Fruit fly (Drosophila melanogaster) whole organism, embryonic: ENCODE measurements around the gene SPH93.

Source experiments
- ATbp ChIP-seq: fragments of 200-800 bp; sonication (Bioruptor generic); optimal IDR thresholded peaks from 2 replicates; lab custom pipeline; 2017; ENCODE audit warnings: missing biosample characterization, mild to moderate bottlenecking, missing genetic modification characterization, missing genetic modification reagents
- C15 ChIP-seq: fragments of 200-800 bp; sonication (Bioruptor generic); IDR thresholded peaks from 3 replicates; pipeline ENCODE4 v1.3.6; 2022; ENCODE audit warnings: missing biosample characterization, missing genetic modification characterization
- CG10209 ChIP-seq: fragments of 200-800 bp; sonication (Bioruptor generic); optimal IDR thresholded peaks from 3 replicates; lab custom pipeline; 2017; ENCODE audit warnings: missing biosample characterization, mild to moderate bottlenecking, missing genetic modification characterization, missing genetic modification reagents
- CG11560 ChIP-seq: fragments of 200-800 bp; sonication (Bioruptor generic); IDR thresholded peaks from 3 replicates; pipeline ENCODE4 v1.3.6; 2022; ENCODE audit warnings: missing biosample characterization, missing genetic modification characterization
- CG12071 ChIP-seq: fragments of 200-800 bp; sonication (Bioruptor generic); optimal IDR thresholded peaks from 3 replicates; lab custom pipeline; 2018; ENCODE audit warnings: missing biosample characterization, mild to moderate bottlenecking, missing genetic modification characterization
- CG12769 ChIP-seq: fragments of 200-800 bp; sonication (Bioruptor generic); optimal IDR thresholded peaks from 2 replicates; lab custom pipeline; 2019; ENCODE audit warnings: missing biosample characterization, mild to moderate bottlenecking, missing genetic modification characterization, moderate library complexity
- CG13296 ChIP-seq: fragments of 200-800 bp; sonication (Bioruptor generic); optimal IDR thresholded peaks from 3 replicates; lab custom pipeline; 2018; ENCODE audit warnings: missing biosample characterization, mild to moderate bottlenecking, missing genetic modification characterization
- CG13424 ChIP-seq: fragments of 200-800 bp; sonication (Bioruptor generic); optimal IDR thresholded peaks from 2 replicates; lab custom pipeline; 2019; ENCODE audit warnings: missing biosample characterization, mild to moderate bottlenecking, missing genetic modification characterization, moderate library complexity
- CG13894 ChIP-seq: fragments of 200-800 bp; sonication (Bioruptor generic); optimal IDR thresholded peaks from 3 replicates; lab custom pipeline; 2018; ENCODE audit warnings: missing biosample characterization, mild to moderate bottlenecking, missing genetic modification characterization, moderate library complexity
- CG14441 ChIP-seq: fragments of 200-800 bp; sonication (Bioruptor generic); IDR thresholded peaks from 2 replicates; pipeline ENCODE4 v1.3.6; 2022; ENCODE audit warnings: missing biosample characterization, missing genetic modification characterization
- CG15514 ChIP-seq: fragments of 200-800 bp; sonication (Bioruptor generic); optimal IDR thresholded peaks from 3 replicates; lab custom pipeline; 2017; ENCODE audit warnings: missing biosample characterization, missing genetic modification characterization, mild to moderate bottlenecking, moderate library complexity, missing genetic modification reagents
- CG18476 ChIP-seq: fragments of 200-800 bp; sonication (Bioruptor generic); optimal IDR thresholded peaks from 2 replicates; lab custom pipeline; 2016; ENCODE audit warnings: missing biosample characterization, mild to moderate bottlenecking, missing genetic modification characterization
- CG2116 ChIP-seq: fragments of 200-800 bp; sonication (Bioruptor generic); optimal IDR thresholded peaks from 3 replicates; lab custom pipeline; 2018; ENCODE audit warnings: missing biosample characterization, mild to moderate bottlenecking, missing genetic modification characterization
- CG2199 ChIP-seq: fragments of 200-800 bp; sonication (Bioruptor generic); IDR thresholded peaks from 3 replicates; pipeline ENCODE4 v1.3.6; 2022; ENCODE audit warnings: missing biosample characterization, missing genetic modification characterization
- CG32532 ChIP-seq: fragments of 200-800 bp; sonication (Bioruptor generic); IDR thresholded peaks from 2 replicates; pipeline ENCODE4 v1.3.6; 2022; ENCODE audit warnings: missing biosample characterization, missing genetic modification characterization
- CG34376 ChIP-seq: fragments of 200-800 bp; sonication (Bioruptor generic); optimal IDR thresholded peaks from 2 replicates; lab custom pipeline; 2018; ENCODE audit warnings: missing biosample characterization, mild to moderate bottlenecking, missing genetic modification characterization
- CG3726 ChIP-seq: fragments of 200-800 bp; sonication (Bioruptor generic); IDR thresholded peaks from 3 replicates; pipeline ENCODE4, ENCODE4 v1.3.6; 2022; ENCODE audit warnings: missing biosample characterization, missing genetic modification characterization
- CG3847 ChIP-seq: fragments of 200-800 bp; sonication (Bioruptor generic); IDR thresholded peaks from 2 replicates; pipeline ENCODE4 v1.3.6; 2022; ENCODE audit warnings: missing biosample characterization, missing genetic modification characterization
- CG8290 ChIP-seq, 3 experiments: fragments of 200-800 bp; sonication (Bioruptor generic); optimal IDR thresholded peaks; 2 replicates each; lab custom pipeline; 2016 to 2019; ENCODE audit warnings: missing biosample characterization in 3 of 3, missing genetic modification characterization in 3 of 3, mild to moderate bottlenecking in 2 of 3, moderate library complexity in 1 of 3
- CG9215 ChIP-seq: fragments of 200-800 bp; sonication (Bioruptor generic); IDR thresholded peaks from 2 replicates; pipeline ENCODE4 v1.3.6; 2022; ENCODE audit warnings: missing biosample characterization, missing genetic modification characterization
- CTCF ChIP-seq: fragments of 200-800 bp; sonication (Bioruptor generic); optimal IDR thresholded peaks from 2 replicates; lab custom pipeline; 2017; ENCODE audit warnings: missing biosample characterization, mild to moderate bottlenecking, missing genetic modification characterization, moderate library complexity
- Dbx ChIP-seq: fragments of 200-800 bp; sonication (Bioruptor generic); IDR thresholded peaks from 3 replicates; pipeline ENCODE4 v1.3.6; 2022; ENCODE audit warnings: missing biosample characterization, missing genetic modification characterization
- ERR ChIP-seq: fragments of 200-800 bp; sonication (Bioruptor generic); optimal IDR thresholded peaks from 2 replicates; lab custom pipeline; 2016; ENCODE audit warnings: missing biosample characterization, missing genetic modification characterization
- Fer1 ChIP-seq: fragments of 200-800 bp; sonication (Bioruptor generic); optimal IDR thresholded peaks from 2 replicates; lab custom pipeline; 2017; ENCODE audit warnings: missing biosample characterization, mild to moderate bottlenecking, missing genetic modification characterization
- HHEX ChIP-seq: fragments of 200-800 bp; sonication (Bioruptor generic); optimal IDR thresholded peaks from 3 replicates; lab custom pipeline; 2017; ENCODE audit warnings: missing biosample characterization, mild to moderate bottlenecking, missing genetic modification characterization, missing genetic modification reagents
- HLH3B ChIP-seq: fragments of 200-800 bp; sonication (Bioruptor generic); IDR thresholded peaks from 2 replicates; pipeline ENCODE4 v1.3.6; 2022; ENCODE audit warnings: missing biosample characterization, missing genetic modification characterization
- HLH54F ChIP-seq: fragments of 200-800 bp; sonication (Bioruptor generic); optimal IDR thresholded peaks from 3 replicates; lab custom pipeline; 2016; ENCODE audit warnings: missing biosample characterization, missing genetic modification characterization
- Hmr ChIP-seq: fragments of 200-800 bp; sonication (Bioruptor generic); optimal IDR thresholded peaks from 3 replicates; lab custom pipeline; 2017; ENCODE audit warnings: mild to moderate bottlenecking, missing biosample characterization, missing genetic modification reagents, missing genetic modification characterization
- Lhr ChIP-seq: fragments of 200-800 bp; sonication (Bioruptor generic); optimal IDR thresholded peaks from 3 replicates; lab custom pipeline; 2017; ENCODE audit warnings: mild to moderate bottlenecking, missing biosample characterization, missing genetic modification reagents, missing genetic modification characterization
- MTF-1 ChIP-seq: fragments of 200-800 bp; sonication (Bioruptor generic); optimal IDR thresholded peaks from 2 replicates; lab custom pipeline; 2018; ENCODE audit warnings: missing biosample characterization, mild to moderate bottlenecking, missing genetic modification characterization, borderline replicate concordance
- Med ChIP-seq: fragments of 200-800 bp; sonication (Bioruptor generic); peaks from one replicate; lab custom pipeline; 2016; ENCODE audit warnings: missing biosample characterization, missing genetic modification characterization, mild to moderate bottlenecking, inconsistent platforms, moderate library complexity
- NFAT ChIP-seq: fragments of 200-800 bp; sonication (Bioruptor generic); IDR thresholded peaks from 2 replicates; pipeline ENCODE4 v1.3.6; 2022; ENCODE audit warnings: missing biosample characterization, missing genetic modification characterization
- PHDP ChIP-seq: fragments of 200-800 bp; sonication (Bioruptor generic); optimal IDR thresholded peaks from 3 replicates; lab custom pipeline; 2018; ENCODE audit warnings: missing biosample characterization, mild to moderate bottlenecking, missing genetic modification characterization, moderate library complexity
- Rfx ChIP-seq: fragments of 200-800 bp; sonication (Bioruptor generic); IDR thresholded peaks from 2 replicates; pipeline ENCODE4 v1.3.6; 2022; ENCODE audit warnings: missing biosample characterization, missing genetic modification characterization
- ase ChIP-seq: fragments of 200-800 bp; sonication (Bioruptor generic); IDR thresholded peaks from 3 replicates; pipeline ENCODE4 v1.3.6; 2022; ENCODE audit warnings: missing biosample characterization, missing genetic modification characterization
- bab2 ChIP-seq: fragments of 200-800 bp; sonication (Bioruptor generic); optimal IDR thresholded peaks from 2 replicates; lab custom pipeline; 2016; ENCODE audit warnings: missing biosample characterization, missing genetic modification characterization
- caup ChIP-seq: fragments of 200-800 bp; sonication (Bioruptor generic); optimal IDR thresholded peaks from 3 replicates; lab custom pipeline; 2017; ENCODE audit warnings: missing biosample characterization, mild to moderate bottlenecking, missing genetic modification characterization, moderate library complexity; ENCODE audit not compliant: severe bottlenecking
- chinmo ChIP-seq: fragments of 200-800 bp; sonication (Bioruptor generic); IDR thresholded peaks from 4 replicates; pipeline ENCODE4 v1.3.6; 2022; ENCODE audit warnings: missing biosample characterization, missing genetic modification characterization; ENCODE audit not compliant: partially characterized antibody
- ci ChIP-seq: fragments of 200-800 bp; sonication (Bioruptor generic); IDR thresholded peaks from 3 replicates; pipeline ENCODE4 v1.3.6; 2022; ENCODE audit warnings: missing biosample characterization, missing genetic modification characterization
- crol ChIP-seq: fragments of 200-800 bp; sonication (Bioruptor generic); IDR thresholded peaks from 2 replicates; pipeline ENCODE4 v1.3.6; 2022; ENCODE audit warnings: missing biosample characterization, missing genetic modification characterization
- dmrt11E ChIP-seq: fragments of 200-800 bp; sonication (Bioruptor generic); optimal IDR thresholded peaks from 3 replicates; lab custom pipeline; 2018; ENCODE audit warnings: missing biosample characterization, mild to moderate bottlenecking, missing genetic modification characterization, moderate library complexity
- dysf ChIP-seq: fragments of 200-800 bp; sonication (Bioruptor generic); IDR thresholded peaks from 3 replicates; pipeline ENCODE4 v1.3.6; 2022; ENCODE audit warnings: missing biosample characterization, missing genetic modification characterization
- hb ChIP-seq: fragments of 200-800 bp; sonication (Bioruptor generic); IDR thresholded peaks from 3 replicates; pipeline ENCODE4 v1.3.6; 2022; ENCODE audit warnings: missing biosample characterization, missing genetic modification characterization; ENCODE audit not compliant: partially characterized antibody
- her ChIP-seq: fragments of 200-800 bp; sonication (Bioruptor generic); optimal IDR thresholded peaks from 2 replicates; lab custom pipeline; 2016; ENCODE audit warnings: missing biosample characterization, missing genetic modification characterization
- knrl ChIP-seq: fragments of 200-800 bp; sonication (Bioruptor generic); IDR thresholded peaks from 3 replicates; pipeline ENCODE4 v1.3.6; 2022; ENCODE audit warnings: missing biosample characterization, missing genetic modification characterization; ENCODE audit not compliant: partially characterized antibody
- otp ChIP-seq: fragments of 200-800 bp; sonication (Bioruptor generic); IDR thresholded peaks from 3 replicates; pipeline ENCODE4, ENCODE4 v1.3.6; 2022; ENCODE audit warnings: missing biosample characterization, missing genetic modification characterization
- peb ChIP-seq: fragments of 200-800 bp; sonication (Bioruptor generic); IDR thresholded peaks from 2 replicates; pipeline ENCODE4 v1.3.6; 2022; ENCODE audit warnings: missing biosample characterization, missing genetic modification characterization
- pros ChIP-seq: fragments of 200-800 bp; sonication (Bioruptor generic); optimal IDR thresholded peaks from 3 replicates; lab custom pipeline; 2019; ENCODE audit warnings: missing biosample characterization, mild to moderate bottlenecking, missing genetic modification characterization, moderate library complexity
- stwl ChIP-seq: fragments of 200-800 bp; sonication (Bioruptor generic); optimal IDR thresholded peaks from 3 replicates; lab custom pipeline; 2018; ENCODE audit warnings: missing biosample characterization, mild to moderate bottlenecking, missing genetic modification characterization, moderate library complexity
- sug ChIP-seq: fragments of 200-800 bp; optimal IDR thresholded peaks from 2 replicates; lab custom pipeline; 2019; ENCODE audit warnings: missing biosample characterization, mild to moderate bottlenecking, missing genetic modification characterization, moderate library complexity

The SPH93 gene

DNA sequence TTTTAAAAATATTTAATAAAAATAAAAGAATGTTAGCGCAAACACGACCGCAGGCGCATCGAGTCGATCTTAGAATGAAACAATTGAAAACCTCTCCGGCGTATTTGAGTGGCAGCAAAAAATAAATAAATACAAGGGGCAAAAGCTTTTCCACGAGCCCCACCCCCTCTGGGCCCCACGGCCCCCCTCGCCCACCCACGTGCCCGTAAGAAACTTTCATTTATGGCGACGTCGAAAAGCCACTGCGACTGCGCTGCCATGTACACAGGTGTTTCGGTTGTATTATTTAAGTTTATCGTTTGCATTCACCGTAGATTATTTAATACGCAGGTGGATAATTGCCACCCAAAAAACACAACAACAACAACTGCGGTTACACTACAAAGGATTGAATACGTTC is 7.3 kb downstream of the SPH93 start:
- peak; percentile 82; the same call in 2 of the 3 replicates for TF ChIP-seq CG2199 (GFP tag; lab: Robert Waterston, UW)
- peak; percentile 26 for TF ChIP-seq ATbp
- TF ChIP-seq MTF-1 = no peak
- TF ChIP-seq CG11560 (tag; lab: Robert Waterston, UW) = no peak
- TF ChIP-seq ase = no peak
- TF ChIP-seq dysf (GFP tag; lab: Robert Waterston, UW) = no peak
- no peak for TF ChIP-seq CG13424
- TF ChIP-seq CG12071 (GFP tag; lab: Kevin White, UChicago) = peak; percentile 12
- TF ChIP-seq NFAT = 0 out of 2 replicates have a peak, but pooled peaks have one; percentile 23
- TF ChIP-seq caup = peak; percentile 17
- peak; percentile 31 for TF ChIP-seq CG34376 (GFP tag; lab: Kevin White, UChicago)
- peak; percentile 38 for TF ChIP-seq Med (GFP tag; lab: Kevin White, UChicago)
- TF ChIP-seq PHDP (tag; lab: Kevin White, UChicago) = peak; percentile 23
- no peak for TF ChIP-seq bab2 (GFP tag; lab: Kevin White, UChicago)
- TF ChIP-seq CG32532 (GFP tag; lab: Robert Waterston, UW) = 0 out of 2 replicates have a peak, but pooled peaks have one; percentile 11
- no peak for TF ChIP-seq C15 (GFP tag; lab: Robert Waterston, UW)
- no peak for TF ChIP-seq stwl (tag; lab: Kevin White, UChicago)
- TF ChIP-seq CG9215 = no peak
- TF ChIP-seq dmrt11E (tag; lab: Kevin White, UChicago) = no peak
- TF ChIP-seq Rfx (GFP tag; lab: Robert Waterston, UW) = no peak
- no peak for TF ChIP-seq CG8290 (GFP tag; optimal IDR thresholded peaks at IDR 0.05; lab: Kevin White, UChicago)
- TF ChIP-seq CG8290 (tag; optimal IDR thresholded peaks at IDR 0.05; lab: Kevin White, UChicago) = peak in 1 of 2 experiments; percentile 53
- no peak for TF ChIP-seq HLH54F (GFP tag; lab: Kevin White, UChicago)
- no peak for TF ChIP-seq CG3726 (GFP tag; lab: Robert Waterston, UW)
- peak; percentile 17; the same call in 1 of the 3 replicates for TF ChIP-seq Dbx (GFP tag; lab: Robert Waterston, UW)
- TF ChIP-seq Lhr (GFP tag; lab: Kevin White, UChicago) = no peak
- 0 out of 3 replicates have a peak, but pooled peaks have one; percentile 20 for TF ChIP-seq knrl
- peak; percentile 27; the same call in 1 of the 2 replicates for TF ChIP-seq CG14441 (GFP tag; lab: Robert Waterston, UW)
- TF ChIP-seq hb (GFP tag; lab: Robert Waterston, UW) = no peak
- TF ChIP-seq HLH3B (GFP tag; lab: Robert Waterston, UW) = no peak
- no peak for TF ChIP-seq pros (GFP tag; lab: Kevin White, UChicago)
- TF ChIP-seq CG13894 (tag; lab: Kevin White, UChicago) = peak; percentile 6
- TF ChIP-seq CG12769 (tag; lab: Kevin White, UChicago) = peak; percentile 23
- TF ChIP-seq otp = 0 out of 3 replicates have a peak, but pooled peaks have one; percentile 32
- peak; percentile 1 for TF ChIP-seq CG10209
- TF ChIP-seq CG2116 = no peak
- peak; percentile 96 for TF ChIP-seq crol
- no peak for TF ChIP-seq CTCF (GFP tag; lab: Kevin White, UChicago)
- TF ChIP-seq HHEX = peak; percentile 2
- no peak for TF ChIP-seq peb (GFP tag; lab: Robert Waterston, UW)
- TF ChIP-seq CG18476 (GFP tag; lab: Kevin White, UChicago) = no peak
- peak; percentile 67; the same call in 2 of the 3 replicates for TF ChIP-seq ci (GFP tag; lab: Robert Waterston, UW)
- TF ChIP-seq ERR (GFP tag; lab: Kevin White, UChicago) = no peak
- TF ChIP-seq chinmo (GFP tag; lab: Robert Waterston, UW) = peak; percentile 84
- TF ChIP-seq sug = peak; percentile 49
- TF ChIP-seq CG15514 = peak; percentile 15
- peak; percentile 40 for TF ChIP-seq Hmr (GFP tag; lab: Kevin White, UChicago)
- TF ChIP-seq Fer1 (GFP tag; lab: Kevin White, UChicago) = peak; percentile 26
- no peak for TF ChIP-seq CG3847 (GFP tag; lab: Robert Waterston, UW)
- peak; percentile 4 for TF ChIP-seq CG13296 (GFP tag; lab: Kevin White, UChicago)
- TF ChIP-seq her (GFP tag; lab: Kevin White, UChicago) = no peak
